Worm (Caenorhabditis elegans): ENCODE data around the gene eif-2Bgamma.
A peak's percentile ranks its signal among the peaks of the same experiment; 100 is the strongest.

Gene eif-2Bgamma

DNA sequence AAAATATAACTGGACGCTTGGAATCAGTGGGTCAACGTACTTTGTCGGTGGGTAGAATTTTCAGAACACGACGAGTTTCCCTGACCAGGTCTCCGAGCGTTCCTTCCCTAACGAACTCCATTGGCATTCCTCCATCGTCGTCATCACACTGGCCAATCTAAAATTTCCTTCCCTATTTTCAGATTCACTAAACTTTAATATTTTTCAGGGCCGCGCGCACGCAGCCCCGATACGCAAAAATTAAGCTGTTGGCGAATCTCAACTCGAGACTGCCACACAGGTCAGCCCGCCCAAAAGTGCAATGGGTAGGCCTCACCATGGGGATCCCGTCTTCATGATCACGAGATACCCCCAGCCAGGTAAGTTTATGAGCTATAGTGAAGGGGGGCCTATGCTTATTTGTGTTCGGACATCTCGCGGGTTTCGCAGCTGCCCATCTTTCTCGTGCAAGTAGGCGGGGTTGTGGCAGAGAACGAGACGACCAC, 785 bp upstream of the eif-2Bgamma start (continued):
- TF ChIP-seq ceh-83 (GFP tag; optimal IDR thresholded peaks at IDR 0.05) = peak; percentile 80
- TF ChIP-seq tbx-8 (GFP tag; optimal IDR thresholded peaks at IDR 0.05) = peak; percentile 43
- TF ChIP-seq nhr-12 (tag; optimal IDR thresholded peaks at IDR 0.05) = no peak

DNA sequence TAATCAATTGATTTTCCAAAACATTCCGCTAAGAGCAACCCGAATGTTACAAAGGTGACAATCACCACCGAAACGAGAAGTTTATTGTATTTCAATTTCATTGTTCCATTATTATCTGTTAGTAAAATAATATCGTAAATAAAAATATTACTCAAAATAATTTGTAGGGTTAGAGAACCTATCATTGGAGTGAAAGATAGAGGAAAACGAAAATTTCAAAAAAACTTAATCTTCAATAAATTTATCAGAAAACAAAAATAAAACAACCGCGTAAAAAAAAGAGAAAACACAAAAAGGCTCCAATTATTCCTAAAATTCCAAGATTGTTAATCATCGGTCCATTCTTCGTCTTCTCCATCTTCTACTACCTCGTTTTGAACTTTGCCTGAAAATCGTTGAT, 1.9 kb downstream of the eif-2Bgamma start, which contains the start of gene tra-2:
TSS of gene tra-2 (minus strand) at position 101 of the 400 bp plus-strand sequence.
- TF ChIP-seq nhr-12 (tag; optimal IDR thresholded peaks at IDR 0.05) (no peak), ceh-39 (tag; optimal IDR thresholded peaks at IDR 0.05) (no peak), hlh-1 (tag; optimal IDR thresholded peaks at IDR 0.05) (no peak), mls-2 (tag; optimal IDR thresholded peaks at IDR 0.05) (no peak), flh-1 (GFP tag; optimal IDR thresholded peaks at IDR 0.05) (no peak), nhr-237 (tag; optimal IDR thresholded peaks at IDR 0.05) (no peak), lin-32 (GFP tag; optimal IDR thresholded peaks at IDR 0.05) (no peak), tbx-8 (GFP tag; optimal IDR thresholded peaks at IDR 0.05) (no peak), ham-2 (GFP tag; optimal IDR thresholded peaks at IDR 0.05) (no peak), elt-3 (tag; optimal IDR thresholded peaks at IDR 0.05) (no peak), pha-4 (tag; optimal IDR thresholded peaks at IDR 0.05) (no peak), zip-8 (tag; optimal IDR thresholded peaks at IDR 0.05) (no peak), nhr-76 (tag; optimal IDR thresholded peaks at IDR 0.05) (no peak), drap-1 (GFP tag; optimal IDR thresholded peaks at IDR 0.05) (no peak), sptf-1 (tag; optimal IDR thresholded peaks at IDR 0.05) (no peak), sem-2 (GFP tag; optimal IDR thresholded peaks at IDR 0.05) (no peak)

DNA sequence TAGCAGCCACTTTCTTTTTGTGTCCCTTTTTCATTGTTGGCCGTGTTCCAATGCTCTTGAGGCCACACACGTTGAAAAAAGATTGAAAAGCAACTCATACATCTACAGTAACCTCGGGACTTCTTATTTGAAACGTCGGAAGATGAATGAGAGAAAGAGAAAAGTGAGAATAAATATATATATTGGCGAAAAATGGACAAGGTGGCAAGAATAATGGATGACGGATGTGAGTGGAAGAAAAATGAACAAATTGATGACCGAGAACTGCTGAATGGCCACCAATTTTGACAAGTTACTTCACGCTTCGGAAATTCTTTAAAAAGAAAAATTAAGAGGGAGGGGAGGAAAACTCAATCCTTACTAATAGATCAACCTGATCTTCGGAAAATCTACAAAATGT, 9.3 kb downstream of the eif-2Bgamma start:
- TF ChIP-seq zip-8 (tag; optimal IDR thresholded peaks at IDR 0.05) (no peak), mls-2 (tag; optimal IDR thresholded peaks at IDR 0.05) (no peak), nhr-2 (tag; optimal IDR thresholded peaks at IDR 0.05) (no peak), unc-39 (tag; optimal IDR thresholded peaks at IDR 0.05) (no peak), ztf-11 (tag; optimal IDR thresholded peaks at IDR 0.05) (no peak), flh-1 (GFP tag; optimal IDR thresholded peaks at IDR 0.05) (no peak), nhr-237 (tag; optimal IDR thresholded peaks at IDR 0.05) (no peak), drap-1 (GFP tag; optimal IDR thresholded peaks at IDR 0.05) (no peak), ces-1 (GFP tag; optimal IDR thresholded peaks at IDR 0.05) (no peak), ceh-83 (GFP tag; optimal IDR thresholded peaks at IDR 0.05) (no peak), ham-2 (GFP tag; optimal IDR thresholded peaks at IDR 0.05) (no peak), lin-13 (tag; optimal IDR thresholded peaks at IDR 0.05) (no peak), snpc-4 (tag; optimal IDR thresholded peaks at IDR 0.05) (no peak), sem-2 (GFP tag; optimal IDR thresholded peaks at IDR 0.05) (no peak), pha-4 (tag; optimal IDR thresholded peaks at IDR 0.05) (no peak), cnd-1 (tag; optimal IDR thresholded peaks at IDR 0.05) (no peak), tbx-8 (GFP tag; optimal IDR thresholded peaks at IDR 0.05) (no peak), mab-5 (tag; optimal IDR thresholded peaks at IDR 0.05) (no peak), ceh-43 (GFP tag; optimal IDR thresholded peaks at IDR 0.05) (no peak)

DNA sequence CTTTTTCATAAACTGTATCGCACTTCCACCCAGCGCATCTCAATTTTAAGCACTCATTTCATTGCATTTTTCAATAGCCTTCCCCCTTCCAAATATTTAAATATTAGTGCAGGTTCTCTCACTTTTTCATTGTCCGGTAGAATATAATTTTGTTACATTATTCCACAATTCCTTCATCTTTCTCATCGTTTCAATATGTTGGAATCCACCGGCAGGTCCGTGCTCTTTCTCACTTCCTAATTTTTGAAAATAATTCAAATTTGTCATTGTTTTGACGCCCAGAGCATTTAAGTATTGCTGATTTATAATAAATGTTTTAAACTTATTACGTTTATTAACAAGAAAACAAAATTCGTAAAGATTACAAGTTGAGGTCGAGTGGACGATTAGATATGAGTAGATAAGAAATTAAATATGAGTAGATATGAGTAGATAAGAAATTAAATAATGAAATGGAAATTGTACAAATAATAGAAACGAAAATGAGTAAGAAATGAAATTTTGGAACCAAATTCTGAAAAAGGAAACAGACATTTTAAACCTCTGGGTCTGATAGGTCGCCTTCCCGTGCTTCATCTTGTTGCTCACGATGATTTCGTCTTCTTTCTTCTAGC, 12.3 kb downstream of the eif-2Bgamma start:
- no peak for TF ChIP-seq nhr-28 (tag; optimal IDR thresholded peaks at IDR 0.05)
- no peak for TF ChIP-seq unc-62 (GFP tag; optimal IDR thresholded peaks at IDR 0.05)
- no peak for TF ChIP-seq ceh-83 (GFP tag; optimal IDR thresholded peaks at IDR 0.05)
- no peak for TF ChIP-seq unc-39 (tag; optimal IDR thresholded peaks at IDR 0.05)
- TF ChIP-seq mep-1 (tag; optimal IDR thresholded peaks at IDR 0.05) = no peak
- TF ChIP-seq ceh-43 (GFP tag; optimal IDR thresholded peaks at IDR 0.05) = no peak
- no peak for TF ChIP-seq snpc-4 (tag; optimal IDR thresholded peaks at IDR 0.05)
- TF ChIP-seq mls-2 (tag; optimal IDR thresholded peaks at IDR 0.05) = no peak
- TF ChIP-seq nhr-76 (tag; optimal IDR thresholded peaks at IDR 0.05) = no peak
- no peak for TF ChIP-seq ham-2 (GFP tag; optimal IDR thresholded peaks at IDR 0.05)
- no peak for TF ChIP-seq bed-3 (GFP tag; optimal IDR thresholded peaks at IDR 0.05)
- no peak for TF ChIP-seq sem-2 (GFP tag; optimal IDR thresholded peaks at IDR 0.05)
- TF ChIP-seq nhr-237 (tag; optimal IDR thresholded peaks at IDR 0.05) = no peak
- no peak for TF ChIP-seq sptf-1 (tag; optimal IDR thresholded peaks at IDR 0.05)
- no peak for TF ChIP-seq nhr-12 (tag; optimal IDR thresholded peaks at IDR 0.05)
- no peak for TF ChIP-seq lin-13 (tag; optimal IDR thresholded peaks at IDR 0.05)

ce11 chrII:6951250-6951806, 16.1 kb downstream of the eif-2Bgamma start, which contains the start of the genes malt-1 and ceh-38:
Gene malt-1, minus strand, starts transcription at chrII:6951300.
Gene ceh-38, plus strand, starts transcription at chrII:6951526.
- TF ChIP-seq ces-1 (GFP tag; optimal IDR thresholded peaks at IDR 0.05) (peak; percentile 92), tbx-8 (GFP tag; optimal IDR thresholded peaks at IDR 0.05) (no peak), nhr-12 (tag; optimal IDR thresholded peaks at IDR 0.05) (peak; percentile 21), unc-120 (tag; optimal IDR thresholded peaks at IDR 0.05; ENCODE audit: poor library complexity, severe bottlenecking) (peak; percentile 86), lin-13 (tag; optimal IDR thresholded peaks at IDR 0.05) (peak; percentile 37), M03D4.4 (tag; optimal IDR thresholded peaks at IDR 0.05) (peak; percentile 4), elt-1 (tag; optimal IDR thresholded peaks at IDR 0.05; ENCODE audit: borderline replicate concordance, insufficient read depth) (no peak), unc-62 (GFP tag; optimal IDR thresholded peaks at IDR 0.05) (peak; percentile 90), ceh-83 (GFP tag; optimal IDR thresholded peaks at IDR 0.05) (peak; percentile 34), mab-5 (tag; optimal IDR thresholded peaks at IDR 0.05) (peak; percentile 87), hlh-1 (tag; optimal IDR thresholded peaks at IDR 0.05) (peak; percentile 77), nhr-237 (tag; optimal IDR thresholded peaks at IDR 0.05) (peak; percentile 93), ham-2 (GFP tag; optimal IDR thresholded peaks at IDR 0.05) (no peak), sem-2 (GFP tag; optimal IDR thresholded peaks at IDR 0.05) (peak; percentile 6), ceh-43 (GFP tag; optimal IDR thresholded peaks at IDR 0.05) (no peak), unc-39 (tag; optimal IDR thresholded peaks at IDR 0.05) (no peak), pha-4 (tag; optimal IDR thresholded peaks at IDR 0.05) (peak; percentile 94), mls-2 (tag; optimal IDR thresholded peaks at IDR 0.05) (peak; percentile 61), sptf-1 (tag; optimal IDR thresholded peaks at IDR 0.05) (peak; percentile 66), lsy-2 (tag; optimal IDR thresholded peaks at IDR 0.05) (peak; percentile 90), ceh-39 (tag; optimal IDR thresholded peaks at IDR 0.05) (peak; percentile 95), zip-8 (tag; optimal IDR thresholded peaks at IDR 0.05) (no peak), elt-3 (tag; optimal IDR thresholded peaks at IDR 0.05) (no peak), cnd-1 (tag; optimal IDR thresholded peaks at IDR 0.05) (peak; percentile 59), nhr-28 (tag; optimal IDR thresholded peaks at IDR 0.05) (peak; percentile 26), mep-1 (tag; optimal IDR thresholded peaks at IDR 0.05) (peak; percentile 91), drap-1 (GFP tag; optimal IDR thresholded peaks at IDR 0.05) (peak; percentile 66), ztf-11 (tag; optimal IDR thresholded peaks at IDR 0.05) (peak; percentile 31), nhr-2 (tag; optimal IDR thresholded peaks at IDR 0.05) (peak; percentile 44)
